Fruit fly (Drosophila melanogaster): Measurements from ENCODE around the gene CAH8.

The CAH8 gene

dm6 chr3R:22420911-22421310 lies 31.4 kb upstream of the CAH8 start, which contains the start of the genes Nop56 and mats:
Gene Nop56 (minus strand): TSS chr3R:22421068.
Gene mats (plus strand): TSS chr3R:22421161.
- TF ChIP-seq CG4496 (GFP tag; IDR thresholded peaks at IDR 0.05) (0 out of 3 replicates have a peak, but pooled peaks have one; percentile 29), CG9948 (tag; optimal IDR thresholded peaks at IDR 0.05) (no peak)

- TF ChIP-seq CG14655 (GFP tag; optimal IDR thresholded peaks at IDR 0.05), result no peak
- no peak for TF ChIP-seq Snoo (tag; optimal IDR thresholded peaks at IDR 0.05)
- TF ChIP-seq CG15710 (tag; optimal IDR thresholded peaks at IDR 0.05), result no peak
- TF ChIP-seq Pif1B (GFP tag; optimal IDR thresholded peaks at IDR 0.05), result no peak
- TF ChIP-seq rn (GFP tag; IDR thresholded peaks at IDR 0.05), result no peak
- TF ChIP-seq CG17806 (tag; optimal IDR thresholded peaks at IDR 0.05), result no peak
- no peak for TF ChIP-seq D1 (tag; optimal IDR thresholded peaks at IDR 0.05)
- TF ChIP-seq Pif1A (GFP tag; optimal IDR thresholded peaks at IDR 0.05), result no peak
Observed at dm6 chr3R:22411879-22412587, 22.5 kb upstream of the CAH8 start.

dm6 chr3R:22410537-22411360 lies 21.2 kb upstream of the CAH8 start, which contains the start of the genes CG13850 and lqfR:
Gene CG13850 (minus strand): TSS chr3R:22410915.
Gene lqfR (plus strand): TSS chr3R:22411301.
- TF ChIP-seq Ets98B (GFP tag; IDR thresholded peaks at IDR 0.05) (no peak), CG17806 (tag; optimal IDR thresholded peaks at IDR 0.05) (peak; percentile 20), CG8159 (tag; optimal IDR thresholded peaks at IDR 0.05) (peak; percentile 62), Pif1B (GFP tag; optimal IDR thresholded peaks at IDR 0.05) (peak; percentile 14), Snoo (tag; optimal IDR thresholded peaks at IDR 0.05) (peak; percentile 70), D1 (tag; optimal IDR thresholded peaks at IDR 0.05) (no peak), CG14655 (GFP tag; optimal IDR thresholded peaks at IDR 0.05) (no peak), CG32121 (GFP tag; IDR thresholded peaks at IDR 0.05) (peak; percentile 45; the same call in 1 of the 2 replicates), rn (GFP tag; IDR thresholded peaks at IDR 0.05) (0 out of 2 replicates have a peak, but pooled peaks have one; percentile 9), Pif1A (GFP tag; optimal IDR thresholded peaks at IDR 0.05) (no peak), CG10348 (GFP tag; IDR thresholded peaks at IDR 0.05) (0 out of 2 replicates have a peak, but pooled peaks have one; percentile 14), CG4496 (GFP tag; IDR thresholded peaks at IDR 0.05) (no peak), CG9948 (tag; optimal IDR thresholded peaks at IDR 0.05) (peak; percentile 35), CG15710 (tag; optimal IDR thresholded peaks at IDR 0.05) (peak; percentile 64), CG8301 (tag; optimal IDR thresholded peaks at IDR 0.05) (no peak), CG13204 (GFP tag; optimal IDR thresholded peaks at IDR 0.05) (no peak), EcR (GFP tag; optimal IDR thresholded peaks at IDR 0.05) (no peak), CG12605 (GFP tag; IDR thresholded peaks at IDR 0.05) (no peak), CG34367 (tag; optimal IDR thresholded peaks at IDR 0.05) (no peak), gl (tag; optimal IDR thresholded peaks at IDR 0.05) (no peak), fd96Ca (GFP tag; IDR thresholded peaks at IDR 0.05) (peak; percentile 70)

dm6 chr3R:22405639-22406038 lies 16.1 kb upstream of the CAH8 start, which contains the start of gene CG13855:
Gene CG13855 (plus strand): TSS chr3R:22405939.
- TF ChIP-seq Pif1B (GFP tag; optimal IDR thresholded peaks at IDR 0.05) (no peak), CG15710 (tag; optimal IDR thresholded peaks at IDR 0.05) (no peak), gl (tag; optimal IDR thresholded peaks at IDR 0.05) (no peak), CG17806 (tag; optimal IDR thresholded peaks at IDR 0.05) (no peak), Ets98B (GFP tag; IDR thresholded peaks at IDR 0.05) (no peak), CG14655 (GFP tag; optimal IDR thresholded peaks at IDR 0.05) (no peak), CG12605 (GFP tag; IDR thresholded peaks at IDR 0.05) (no peak), CG8159 (tag; optimal IDR thresholded peaks at IDR 0.05) (no peak), CG10348 (GFP tag; IDR thresholded peaks at IDR 0.05) (no peak), CG34367 (tag; optimal IDR thresholded peaks at IDR 0.05) (no peak), fd96Ca (GFP tag; IDR thresholded peaks at IDR 0.05) (no peak), CG9948 (tag; optimal IDR thresholded peaks at IDR 0.05) (no peak), CG13204 (GFP tag; optimal IDR thresholded peaks at IDR 0.05) (no peak), CG32121 (GFP tag; IDR thresholded peaks at IDR 0.05) (no peak), D1 (tag; optimal IDR thresholded peaks at IDR 0.05) (no peak), rn (GFP tag; IDR thresholded peaks at IDR 0.05) (no peak), Pif1A (GFP tag; optimal IDR thresholded peaks at IDR 0.05) (no peak), CG8301 (tag; optimal IDR thresholded peaks at IDR 0.05) (no peak), EcR (GFP tag; optimal IDR thresholded peaks at IDR 0.05) (no peak)

dm6 chr3R:22402355-22402754 lies 12.8 kb upstream of the CAH8 start, which contains the start of gene CG13856:
Gene CG13856 (plus strand): TSS chr3R:22402655.
- TF ChIP-seq CG13204 (GFP tag; optimal IDR thresholded peaks at IDR 0.05), result no peak
- no peak for TF ChIP-seq Ets98B (GFP tag; IDR thresholded peaks at IDR 0.05)
- TF ChIP-seq rn (GFP tag; IDR thresholded peaks at IDR 0.05), result no peak

dm6 chr3R:22400246-22400645 lies 10.7 kb upstream of the CAH8 start:
- TF ChIP-seq CG17806 (tag; optimal IDR thresholded peaks at IDR 0.05) (no peak), Pif1B (GFP tag; optimal IDR thresholded peaks at IDR 0.05) (peak; percentile 43), CG8301 (tag; optimal IDR thresholded peaks at IDR 0.05) (peak; percentile 85), CG34367 (tag; optimal IDR thresholded peaks at IDR 0.05) (no peak), CG32121 (GFP tag; IDR thresholded peaks at IDR 0.05) (peak; percentile 57; the same call in 1 of the 2 replicates), CG14655 (GFP tag; optimal IDR thresholded peaks at IDR 0.05) (peak; percentile 85), Pif1A (GFP tag; optimal IDR thresholded peaks at IDR 0.05) (peak; percentile 61), Ets98B (GFP tag; IDR thresholded peaks at IDR 0.05) (peak; percentile 69), CG9948 (tag; optimal IDR thresholded peaks at IDR 0.05) (peak; percentile 54), CG8159 (tag; optimal IDR thresholded peaks at IDR 0.05) (peak; percentile 23), CG4496 (GFP tag; IDR thresholded peaks at IDR 0.05) (peak; percentile 79; the same call in 2 of the 3 replicates), CG13204 (GFP tag; optimal IDR thresholded peaks at IDR 0.05) (no peak), fd96Ca (GFP tag; IDR thresholded peaks at IDR 0.05) (no peak)

Measured in whole organism, pupa.